Fruit fly (Drosophila melanogaster) Kc167 (cell line): ENCODE measurements around the gene CG6052.

Experiments used
- Myc ChIP-seq: fragments of >200 bp; optimal IDR thresholded peaks from 2 replicates; lab custom pipeline; 2017; ENCODE audit warnings: missing external identifiers
- Sin3A ChIP-seq: fragments of >200 bp; optimal IDR thresholded peaks from 2 replicates; lab custom pipeline; 2018; ENCODE audit warnings: missing external identifiers
- insv ChIP-seq: fragments of >200 bp; optimal IDR thresholded peaks from 3 replicates; lab custom pipeline; 2018; ENCODE audit warnings: missing external identifiers

CG6052 gene

dm6 chr3L:17689579-17690191, 39.5 kb downstream of the CG6052 start, which contains the start of gene Ccn:
TSS of gene Ccn (plus strand) at chr3L:17690015.
- TF ChIP-seq insv (no peak), Myc (lab: Kevin White, UChicago) (no peak), Sin3A (lab: Kevin White, UChicago) (no peak)
